Fruit fly (Drosophila melanogaster) whole organism, pupa: ENCODE data around the gene CG15548.

Source experiments
- CG10348 ChIP-seq: fragments of 200-800 bp; sonication (Bioruptor generic); IDR thresholded peaks from 2 replicates; pipeline ENCODE4 v1.3.6; 2022; ENCODE audit warnings: missing biosample characterization, missing genetic modification characterization
- CG12605 ChIP-seq: fragments of 200-800 bp; sonication (Bioruptor generic); IDR thresholded peaks from 2 replicates; pipeline ENCODE4 v1.3.6; 2022; ENCODE audit warnings: missing biosample characterization, missing genetic modification characterization
- CG13204 ChIP-seq: fragments of 200-800 bp; sonication (Bioruptor generic); optimal IDR thresholded peaks from 2 replicates; lab custom pipeline; 2018; ENCODE audit warnings: missing biosample characterization, mild to moderate bottlenecking, missing genetic modification characterization, moderate library complexity
- CG14655 ChIP-seq: fragments of 200-800 bp; sonication (Bioruptor generic); optimal IDR thresholded peaks from 3 replicates; lab custom pipeline; 2017; ENCODE audit warnings: mild to moderate bottlenecking, missing biosample characterization, missing genetic modification reagents, missing genetic modification characterization
- CG15710 ChIP-seq: fragments of 200-800 bp; sonication (Bioruptor generic); optimal IDR thresholded peaks from 2 replicates; lab custom pipeline; 2018; ENCODE audit warnings: missing biosample characterization, mild to moderate bottlenecking, missing genetic modification characterization, moderate library complexity
- CG17806 ChIP-seq: fragments of 200-800 bp; sonication (Bioruptor generic); optimal IDR thresholded peaks from 2 replicates; lab custom pipeline; 2018; ENCODE audit warnings: missing biosample characterization, mild to moderate bottlenecking, missing genetic modification characterization, moderate library complexity
- CG32121 ChIP-seq: fragments of 200-800 bp; sonication (Bioruptor generic); IDR thresholded peaks from 2 replicates; pipeline ENCODE4 v1.3.6; 2022; ENCODE audit warnings: missing biosample characterization, missing genetic modification characterization
- CG34367 ChIP-seq: fragments of 200-800 bp; sonication (Bioruptor generic); optimal IDR thresholded peaks from 2 replicates; lab custom pipeline; 2018; ENCODE audit warnings: missing biosample characterization, mild to moderate bottlenecking, missing genetic modification characterization
- CG4496 ChIP-seq: fragments of 200-800 bp; sonication (Bioruptor generic); IDR thresholded peaks from 3 replicates; pipeline ENCODE4 v1.3.6; 2022; ENCODE audit warnings: missing biosample characterization, missing genetic modification characterization
- CG8159 ChIP-seq: fragments of 200-800 bp; sonication (Bioruptor generic); optimal IDR thresholded peaks from 3 replicates; lab custom pipeline; 2018; ENCODE audit warnings: missing biosample characterization, mild to moderate bottlenecking, missing genetic modification characterization, moderate library complexity
- CG8301 ChIP-seq: fragments of 200-800 bp; sonication (Bioruptor generic); optimal IDR thresholded peaks from 2 replicates; lab custom pipeline; 2018; ENCODE audit warnings: missing biosample characterization, mild to moderate bottlenecking, missing genetic modification characterization
- CG9948 ChIP-seq: fragments of 200-800 bp; sonication (Bioruptor generic); optimal IDR thresholded peaks from 2 replicates; lab custom pipeline; 2018; ENCODE audit warnings: missing biosample characterization, mild to moderate bottlenecking, missing genetic modification characterization, moderate library complexity
- D1 ChIP-seq: fragments of 200-800 bp; sonication (Bioruptor generic); optimal IDR thresholded peaks from 2 replicates; lab custom pipeline; 2018; ENCODE audit warnings: missing biosample characterization, mild to moderate bottlenecking, missing genetic modification characterization, moderate library complexity
- EcR ChIP-seq: fragments of 200-800 bp; sonication (Bioruptor generic); optimal IDR thresholded peaks from 3 replicates; lab custom pipeline; 2019; ENCODE audit warnings: missing biosample characterization, missing genetic modification characterization, mild to moderate bottlenecking, moderate library complexity, missing genetic modification reagents
- Ets98B ChIP-seq: fragments of 200-800 bp; sonication (Bioruptor generic); IDR thresholded peaks from 2 replicates; pipeline ENCODE4 v1.3.6; 2022; ENCODE audit warnings: missing biosample characterization, missing genetic modification characterization
- Pif1A ChIP-seq: fragments of 200-800 bp; sonication (Bioruptor generic); optimal IDR thresholded peaks from 3 replicates; lab custom pipeline; 2016; ENCODE audit warnings: missing biosample characterization, missing genetic modification characterization
- Pif1B ChIP-seq: fragments of 200-800 bp; sonication (Bioruptor generic); optimal IDR thresholded peaks from 3 replicates; lab custom pipeline; 2016; ENCODE audit warnings: missing biosample characterization, missing genetic modification characterization
- Snoo ChIP-seq: fragments of 200-800 bp; sonication (Bioruptor generic); optimal IDR thresholded peaks from 3 replicates; lab custom pipeline; 2017; ENCODE audit warnings: missing biosample characterization, mild to moderate bottlenecking, missing genetic modification characterization, inconsistent platforms
- fd96Ca ChIP-seq: fragments of 200-800 bp; sonication (Bioruptor generic); IDR thresholded peaks from 3 replicates; pipeline ENCODE4 v1.3.6; 2022; ENCODE audit warnings: missing biosample characterization, missing genetic modification characterization
- gl ChIP-seq: fragments of 200-800 bp; sonication (Bioruptor generic); optimal IDR thresholded peaks from 2 replicates; lab custom pipeline; 2018; ENCODE audit warnings: missing biosample characterization, mild to moderate bottlenecking, missing genetic modification characterization
- rn ChIP-seq: fragments of 200-800 bp; sonication (Bioruptor generic); IDR thresholded peaks from 2 replicates; pipeline ENCODE4 v1.3.6; 2022; ENCODE audit warnings: missing biosample characterization, missing genetic modification characterization

CG15548 gene

DNA sequence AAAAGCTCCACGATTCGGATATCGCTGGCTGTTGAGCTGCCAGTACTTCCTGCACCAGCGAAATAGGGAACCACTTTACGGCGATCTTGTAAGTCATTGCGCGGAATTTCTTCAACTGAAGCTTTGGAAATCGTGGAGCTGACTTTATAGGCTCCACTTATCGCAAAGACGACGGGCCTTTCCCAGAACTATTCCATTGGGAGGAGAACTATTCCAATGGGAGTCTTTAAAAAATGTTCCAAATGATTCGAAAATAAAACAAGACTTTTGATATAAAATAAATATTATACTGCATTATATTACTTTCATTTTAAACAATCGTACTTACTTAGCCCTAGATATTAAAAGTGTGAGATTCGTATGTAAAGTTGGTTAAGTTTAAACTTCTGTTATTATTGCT is 22.5 kb upstream of the CG15548 start, which contains the start of gene CG15550:
CG15550 (minus strand) TSS at position 101 of the 400 bp plus-strand sequence.
- TF ChIP-seq CG17806 (tag; lab: Kevin White, UChicago) (no peak), CG8301 (no peak), CG15710 (tag; lab: Kevin White, UChicago) (no peak), gl (tag; lab: Kevin White, UChicago) (no peak), CG14655 (GFP tag; lab: Kevin White, UChicago) (no peak), CG32121 (GFP tag; lab: Robert Waterston, UW) (no peak), CG10348 (GFP tag; lab: Robert Waterston, UW) (no peak), D1 (tag; lab: Kevin White, UChicago) (no peak), Snoo (no peak), Pif1A (GFP tag; lab: Kevin White, UChicago) (no peak), Pif1B (GFP tag; lab: Kevin White, UChicago) (no peak), CG9948 (no peak), CG13204 (no peak), CG4496 (GFP tag; lab: Robert Waterston, UW) (no peak), fd96Ca (GFP tag; lab: Robert Waterston, UW) (no peak), Ets98B (GFP tag; lab: Robert Waterston, UW) (no peak), EcR (GFP tag; lab: Kevin White, UChicago) (no peak), CG8159 (tag; lab: Kevin White, UChicago) (no peak), CG12605 (no peak)

DNA sequence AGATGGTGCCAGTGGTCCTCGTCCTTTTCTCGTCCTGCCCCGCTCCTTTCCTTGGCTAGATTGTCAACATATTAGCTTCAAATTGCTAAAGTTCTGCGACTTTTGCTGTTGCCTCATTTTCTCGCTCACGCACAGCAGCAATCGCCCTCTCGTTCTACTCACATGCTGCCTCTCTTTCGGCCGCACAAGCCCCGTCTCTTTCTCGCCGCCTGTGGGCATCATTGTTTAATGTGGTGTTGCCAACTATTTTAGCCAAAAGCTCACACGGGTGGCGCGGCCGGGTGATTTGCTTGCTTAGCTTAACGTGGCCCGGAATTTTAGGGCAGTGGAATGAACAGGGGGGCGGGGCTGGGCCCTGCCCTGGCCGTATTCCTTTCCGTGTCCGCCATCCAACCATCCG is 19.3 kb upstream of the CG15548 start:
- TF ChIP-seq CG15710 (tag; lab: Kevin White, UChicago), result no peak
- TF ChIP-seq fd96Ca (GFP tag; lab: Robert Waterston, UW), result no peak
- no peak for TF ChIP-seq rn
- no peak for TF ChIP-seq Snoo
- no peak for TF ChIP-seq Pif1B (GFP tag; lab: Kevin White, UChicago)
- no peak for TF ChIP-seq CG4496 (GFP tag; lab: Robert Waterston, UW)
- no peak for TF ChIP-seq CG13204
- no peak for TF ChIP-seq CG14655 (GFP tag; lab: Kevin White, UChicago)
- TF ChIP-seq CG8159 (tag; lab: Kevin White, UChicago), result no peak
- no peak for TF ChIP-seq Ets98B (GFP tag; lab: Robert Waterston, UW)
- TF ChIP-seq D1 (tag; lab: Kevin White, UChicago), result no peak
- no peak for TF ChIP-seq CG12605
- no peak for TF ChIP-seq CG17806 (tag; lab: Kevin White, UChicago)
- no peak for TF ChIP-seq CG9948
- no peak for TF ChIP-seq CG10348 (GFP tag; lab: Robert Waterston, UW)
- no peak for TF ChIP-seq CG32121 (GFP tag; lab: Robert Waterston, UW)

DNA sequence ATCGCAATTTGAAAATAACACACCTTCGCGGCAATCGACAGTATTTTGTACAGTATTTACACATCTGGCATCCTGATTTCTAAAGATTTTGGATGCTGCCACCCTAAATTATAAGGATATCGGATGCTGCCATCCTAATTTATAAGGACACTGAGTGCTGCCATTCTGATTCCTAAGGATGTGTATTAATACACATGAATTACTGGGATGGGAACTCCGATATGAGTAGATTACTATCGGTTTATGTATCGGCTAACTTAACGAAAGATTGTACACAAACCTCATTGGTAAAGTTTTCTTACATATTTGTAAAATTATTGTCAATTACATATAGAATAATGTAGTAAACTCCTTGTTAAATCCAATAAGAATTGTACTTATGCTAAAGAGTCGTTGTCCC is 13.1 kb upstream of the CG15548 start:
- TF ChIP-seq CG13204 (no peak), Pif1A (GFP tag; lab: Kevin White, UChicago) (no peak), CG10348 (GFP tag; lab: Robert Waterston, UW) (no peak), CG8301 (no peak), Snoo (no peak), CG14655 (GFP tag; lab: Kevin White, UChicago) (no peak), CG12605 (no peak), CG32121 (GFP tag; lab: Robert Waterston, UW) (no peak)

DNA sequence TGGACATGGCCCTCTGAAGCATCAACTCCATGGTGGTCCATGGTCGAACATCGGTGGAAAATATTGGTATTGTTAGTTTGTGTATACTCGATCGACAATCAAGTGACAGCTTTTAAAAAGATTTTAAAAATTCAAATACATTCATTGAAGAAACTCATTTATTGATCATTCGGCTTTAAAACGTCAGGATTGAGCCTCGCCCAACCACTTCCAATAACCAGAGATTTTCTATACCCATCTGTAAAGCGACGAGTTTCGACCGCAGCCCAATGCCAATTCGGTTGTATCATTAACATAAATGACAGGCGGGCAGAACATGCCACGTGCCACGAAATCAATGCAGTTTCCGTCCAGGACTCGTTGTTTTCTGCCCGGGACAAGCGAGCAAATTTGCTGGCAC is 4.7 kb downstream of the CG15548 start, which contains the start of gene Ctr1C:
Ctr1C (minus strand) TSS at position 101 of the 400 bp plus-strand sequence.
- TF ChIP-seq Ets98B (GFP tag; lab: Robert Waterston, UW) (no peak), D1 (tag; lab: Kevin White, UChicago) (no peak), Snoo (no peak), CG9948 (no peak), CG34367 (tag; lab: Kevin White, UChicago) (no peak), CG4496 (GFP tag; lab: Robert Waterston, UW) (no peak), gl (tag; lab: Kevin White, UChicago) (no peak)

DNA sequence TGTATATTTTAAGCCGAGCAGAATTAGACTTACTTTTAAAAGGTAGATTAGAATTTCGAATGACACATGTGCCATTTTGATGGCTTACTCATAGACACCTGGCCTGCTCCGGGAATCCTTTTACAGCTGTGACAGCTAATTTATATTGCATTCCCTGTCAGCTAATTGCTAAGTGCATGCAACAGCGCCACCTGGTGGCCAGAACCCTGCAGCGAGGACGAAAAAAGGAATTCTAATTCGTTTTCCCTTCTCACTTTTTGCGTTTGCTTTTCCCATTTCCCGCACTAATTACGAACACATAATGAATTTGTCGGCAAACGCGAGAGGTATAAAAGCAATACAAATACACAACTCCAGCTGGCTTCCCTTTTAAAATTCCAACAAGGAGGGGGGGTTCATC is 30.4 kb downstream of the CG15548 start, which contains the start of gene CG31008:
CG31008 (minus strand) TSS at position 59 of the 400 bp plus-strand sequence.
- TF ChIP-seq CG12605 (no peak), CG13204 (no peak), EcR (GFP tag; lab: Kevin White, UChicago) (no peak), CG17806 (tag; lab: Kevin White, UChicago) (no peak), CG8159 (tag; lab: Kevin White, UChicago) (no peak), CG8301 (no peak), Snoo (no peak), CG32121 (GFP tag; lab: Robert Waterston, UW) (no peak), CG34367 (tag; lab: Kevin White, UChicago) (no peak)
- TF ChIP-seq, all 21 proteins: peak for 0

DNA sequence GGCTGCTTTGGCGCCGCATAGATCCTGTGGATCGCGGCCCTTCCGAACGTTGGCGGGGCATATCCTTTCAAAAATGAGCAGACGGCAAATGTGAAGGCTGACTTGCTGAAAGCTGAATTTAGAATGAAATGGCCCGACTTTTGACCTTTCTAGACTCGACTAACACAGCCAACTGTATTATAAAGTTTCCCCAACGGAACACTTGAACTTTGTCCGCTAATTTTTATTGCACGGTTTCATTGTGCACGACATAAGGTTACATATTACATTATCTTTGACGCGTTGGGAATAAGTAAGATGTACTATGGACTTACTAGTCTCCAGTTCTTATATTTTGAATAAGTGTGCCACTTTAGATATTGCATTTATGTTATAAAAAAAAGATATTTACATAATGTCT is 32.9 kb downstream of the CG15548 start, which contains the start of gene CG31007:
CG31007 (minus strand) TSS at position 101 of the 400 bp plus-strand sequence.
- no peak for TF ChIP-seq CG32121 (GFP tag; lab: Robert Waterston, UW)
- TF ChIP-seq CG10348 (GFP tag; lab: Robert Waterston, UW), result no peak

DNA sequence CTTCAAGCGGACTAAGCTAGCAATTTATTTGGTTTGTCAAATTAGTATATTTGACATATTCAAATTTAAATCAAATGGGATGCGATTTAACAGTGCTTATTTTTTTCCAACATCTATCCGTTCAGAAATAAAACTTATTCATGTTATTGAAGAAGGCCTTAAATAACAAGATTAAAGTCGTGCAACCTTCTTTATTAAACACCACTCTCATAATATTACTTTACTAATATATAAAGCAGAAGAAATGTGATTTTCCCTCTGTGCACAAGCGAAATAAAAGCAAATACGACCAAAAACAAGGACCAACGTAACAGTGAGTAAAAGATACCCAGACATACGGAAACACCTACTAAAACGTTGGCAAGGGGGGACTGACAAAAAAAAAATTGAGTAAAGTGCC is 47.1 kb downstream of the CG15548 start:
- TF ChIP-seq CG13204 (no peak), CG34367 (tag; lab: Kevin White, UChicago) (no peak), CG12605 (no peak)
